Worm (Caenorhabditis elegans) whole organism, midembryonic: Measurements from ENCODE around the gene bigr-1.

Experiments used
- T22C8.4 ChIP-seq: fragments of 200-800 bp; sonication (Bioruptor generic); IDR thresholded peaks from 2 replicates; pipeline ENCODE4 v1.3.6; 2022; ENCODE audit warnings: missing genetic modification characterization, missing compliant biosample characterization
- cog-1 ChIP-seq: sonication (generic microtip); optimal IDR thresholded peaks from 2 replicates; lab custom pipeline; 2016; ENCODE audit warnings: missing genetic modification characterization, missing compliant biosample characterization
- flt-1 ChIP-seq: fragments of 200-800 bp; sonication (Bioruptor generic); IDR thresholded peaks from 2 replicates; pipeline ENCODE4 v1.3.6; 2022; ENCODE audit warnings: missing genetic modification characterization, missing compliant biosample characterization
- klf-2 ChIP-seq: fragments of 200-800 bp; sonication (Bioruptor generic); conservative IDR thresholded peaks from 2 replicates; pipeline ENCODE4 v1.3.6; 2022; ENCODE audit warnings: missing genetic modification reagents, missing genetic modification characterization, missing compliant biosample characterization
- med-1 ChIP-seq: sonication (generic microtip); optimal IDR thresholded peaks from 2 replicates; lab custom pipeline; 2017; ENCODE audit warnings: missing genetic modification characterization, mild to moderate bottlenecking, missing compliant biosample characterization, antibody characterized with exemption, missing genetic modification reagents; ENCODE audit not compliant: insufficient read depth
- ref-1 ChIP-seq: fragments of 200-800 bp; sonication (Bioruptor generic); conservative IDR thresholded peaks from 2 replicates; pipeline ENCODE4 v1.3.6; 2022; ENCODE audit warnings: missing genetic modification reagents, missing genetic modification characterization, missing compliant biosample characterization
- tab-1 ChIP-seq: fragments of 200-800 bp; sonication (Bioruptor generic); IDR thresholded peaks from 2 replicates; pipeline ENCODE4 v1.3.6; 2022; ENCODE audit warnings: missing genetic modification characterization, missing compliant biosample characterization
- ztf-23 ChIP-seq: fragments of 200-800 bp; sonication (Bioruptor generic); IDR thresholded peaks from 2 replicates; pipeline ENCODE4 v1.3.6; 2022; ENCODE audit warnings: missing genetic modification reagents, missing genetic modification characterization, missing compliant biosample characterization
- ztf-29 ChIP-seq: fragments of 200-800 bp; sonication (Bioruptor generic); IDR thresholded peaks from 2 replicates; pipeline ENCODE4 v1.3.6; 2022; ENCODE audit warnings: missing genetic modification reagents, missing genetic modification characterization, missing compliant biosample characterization

- TF ChIP-seq flt-1 (GFP tag; lab: Robert Waterston, UW) (no peak), tab-1 (GFP tag; lab: Robert Waterston, UW) (no peak), ztf-29 (GFP tag; lab: Robert Waterston, UW) (no peak), T22C8.4 (GFP tag; lab: Robert Waterston, UW) (no peak), ref-1 (GFP tag; lab: Robert Waterston, UW) (no peak), ztf-23 (GFP tag; lab: Robert Waterston, UW) (no peak), cog-1 (tag; lab: Kevin White, UChicago) (no peak), klf-2 (GFP tag; lab: Robert Waterston, UW) (no peak), med-1 (GFP tag; lab: Kevin White, UChicago) (no peak)
Observed at ce11 chrII:11153080-11153479, 28.4 kb upstream of the bigr-1 start.
